Fruit fly (Drosophila melanogaster) whole organism, embryonic: ENCODE measurements around the gene Sry-alpha.

Source experiments
- BEAF-32 ChIP-seq: fragments of 200-800 bp; sonication (Bioruptor generic); optimal IDR thresholded peaks from 3 replicates; lab custom pipeline; 2017; ENCODE audit warnings: missing biosample characterization, missing genetic modification characterization, mild to moderate bottlenecking, moderate library complexity, missing genetic modification reagents
- CG10267 ChIP-seq: fragments of 200-800 bp; sonication (Bioruptor generic); optimal IDR thresholded peaks from 2 replicates; lab custom pipeline; 2018; ENCODE audit warnings: missing biosample characterization, mild to moderate bottlenecking, missing genetic modification characterization, moderate library complexity
- CG10321 ChIP-seq: fragments of 200-800 bp; sonication (Bioruptor generic); IDR thresholded peaks from 2 replicates; pipeline ENCODE4 v1.3.6; 2022; ENCODE audit warnings: missing biosample characterization, missing genetic modification characterization
- CG10565 ChIP-seq: fragments of 200-800 bp; sonication (Bioruptor generic); optimal IDR thresholded peaks from 3 replicates; lab custom pipeline; 2016; ENCODE audit warnings: missing biosample characterization, mild to moderate bottlenecking, missing genetic modification characterization
- CG10959 ChIP-seq: fragments of 200-800 bp; sonication (Bioruptor generic); IDR thresholded peaks from 2 replicates; pipeline ENCODE4 v1.3.6; 2022; ENCODE audit warnings: missing biosample characterization, missing genetic modification characterization
- CG11398 ChIP-seq: fragments of 200-800 bp; sonication (Bioruptor generic); optimal IDR thresholded peaks from 2 replicates; lab custom pipeline; 2016; ENCODE audit warnings: missing biosample characterization, missing genetic modification characterization
- CG11504 ChIP-seq: fragments of 200-800 bp; sonication (Bioruptor generic); optimal IDR thresholded peaks from 3 replicates; lab custom pipeline; 2019; ENCODE audit warnings: missing biosample characterization, mild to moderate bottlenecking, missing genetic modification characterization, moderate library complexity
- CG12155 ChIP-seq: fragments of 200-800 bp; sonication (Bioruptor generic); optimal IDR thresholded peaks from 3 replicates; lab custom pipeline; 2016; ENCODE audit warnings: missing biosample characterization, missing genetic modification characterization
- CG12236 ChIP-seq: fragments of 200-800 bp; sonication (Bioruptor generic); optimal IDR thresholded peaks from 2 replicates; lab custom pipeline; 2016; ENCODE audit warnings: missing biosample characterization, missing genetic modification characterization
- CG13775 ChIP-seq: fragments of 200-800 bp; sonication (Bioruptor generic); optimal IDR thresholded peaks from 3 replicates; lab custom pipeline; 2017; ENCODE audit warnings: missing biosample characterization, mild to moderate bottlenecking, missing genetic modification characterization
- CG14441 ChIP-seq: fragments of 200-800 bp; sonication (Bioruptor generic); IDR thresholded peaks from 2 replicates; pipeline ENCODE4 v1.3.6; 2022; ENCODE audit warnings: missing biosample characterization, missing genetic modification characterization
- CG18599 ChIP-seq: fragments of 200-800 bp; sonication (Bioruptor generic); optimal IDR thresholded peaks from 3 replicates; lab custom pipeline; 2017; ENCODE audit warnings: missing biosample characterization, missing genetic modification characterization, mild to moderate bottlenecking, moderate library complexity, missing genetic modification reagents
- CG18764 ChIP-seq: fragments of 200-800 bp; sonication (Bioruptor generic); optimal IDR thresholded peaks from 3 replicates; lab custom pipeline; 2016; ENCODE audit warnings: missing biosample characterization, missing genetic modification characterization
- CG2678 ChIP-seq: fragments of 200-800 bp; sonication (Bioruptor generic); optimal IDR thresholded peaks from 3 replicates; lab custom pipeline; 2019; ENCODE audit warnings: missing biosample characterization, mild to moderate bottlenecking, missing genetic modification characterization, moderate library complexity
- CG32532 ChIP-seq: fragments of 200-800 bp; sonication (Bioruptor generic); IDR thresholded peaks from 2 replicates; pipeline ENCODE4 v1.3.6; 2022; ENCODE audit warnings: missing biosample characterization, missing genetic modification characterization
- CG34376 ChIP-seq: fragments of 200-800 bp; sonication (Bioruptor generic); optimal IDR thresholded peaks from 2 replicates; lab custom pipeline; 2018; ENCODE audit warnings: missing biosample characterization, mild to moderate bottlenecking, missing genetic modification characterization
- CG5953 ChIP-seq: fragments of 200-800 bp; sonication (Bioruptor generic); IDR thresholded peaks from 2 replicates; pipeline ENCODE4 v1.3.6; 2022; ENCODE audit warnings: missing biosample characterization, missing genetic modification characterization
- CG6791 ChIP-seq: fragments of 200-800 bp; sonication (Bioruptor generic); IDR thresholded peaks from 3 replicates; pipeline ENCODE4 v1.3.6; 2022; ENCODE audit warnings: missing biosample characterization, missing genetic modification characterization; ENCODE audit not compliant: partially characterized antibody
- CG7271 ChIP-seq: fragments of 200-800 bp; sonication (Bioruptor generic); optimal IDR thresholded peaks from 2 replicates; lab custom pipeline; 2018; ENCODE audit warnings: missing biosample characterization, mild to moderate bottlenecking, missing genetic modification characterization, moderate library complexity
- CG7987 ChIP-seq: fragments of 200-800 bp; sonication (Bioruptor generic); optimal IDR thresholded peaks from 2 replicates; lab custom pipeline; 2018; ENCODE audit warnings: missing biosample characterization, mild to moderate bottlenecking, missing genetic modification characterization, moderate library complexity
- CG8359 ChIP-seq: fragments of 200-800 bp; sonication (Bioruptor generic); optimal IDR thresholded peaks from 2 replicates; lab custom pipeline; 2017; ENCODE audit warnings: missing biosample characterization, mild to moderate bottlenecking, missing genetic modification characterization, borderline replicate concordance
- CG8924 ChIP-seq: fragments of 200-800 bp; optimal IDR thresholded peaks from 3 replicates; lab custom pipeline; 2019; ENCODE audit warnings: missing biosample characterization, mild to moderate bottlenecking, missing genetic modification characterization, moderate library complexity
- CG9437 ChIP-seq: fragments of 200-800 bp; sonication (Bioruptor generic); optimal IDR thresholded peaks from 2 replicates; lab custom pipeline; 2018; ENCODE audit warnings: missing biosample characterization, mild to moderate bottlenecking, missing genetic modification characterization
- Dll ChIP-seq: fragments of 200-800 bp; sonication (Bioruptor generic); IDR thresholded peaks from 4 replicates; pipeline ENCODE4 v1.3.6; 2022; ENCODE audit warnings: missing biosample characterization, missing genetic modification characterization; ENCODE audit not compliant: partially characterized antibody
- ERR ChIP-seq: fragments of 200-800 bp; sonication (Bioruptor generic); optimal IDR thresholded peaks from 2 replicates; lab custom pipeline; 2016; ENCODE audit warnings: missing biosample characterization, missing genetic modification characterization
- Elba2 ChIP-seq: fragments of 200-800 bp; sonication (Bioruptor generic); optimal IDR thresholded peaks from 3 replicates; lab custom pipeline; 2016; ENCODE audit warnings: missing biosample characterization, missing genetic modification characterization
- Fer3 ChIP-seq: fragments of 200-800 bp; sonication (Bioruptor generic); optimal IDR thresholded peaks from 2 replicates; lab custom pipeline; 2018; ENCODE audit warnings: missing biosample characterization, mild to moderate bottlenecking, missing genetic modification characterization, moderate library complexity
- HLH4C ChIP-seq: fragments of 200-800 bp; sonication (Bioruptor generic); IDR thresholded peaks from 3 replicates; pipeline ENCODE4 v1.3.6; 2022; ENCODE audit warnings: missing biosample characterization, missing genetic modification characterization; ENCODE audit not compliant: partially characterized antibody
- Hmr ChIP-seq: fragments of 200-800 bp; sonication (Bioruptor generic); optimal IDR thresholded peaks from 3 replicates; lab custom pipeline; 2017; ENCODE audit warnings: mild to moderate bottlenecking, missing biosample characterization, missing genetic modification reagents, missing genetic modification characterization
- Hr51 ChIP-seq, 2 experiments: fragments of 200-800 bp; sonication (Bioruptor generic); optimal IDR thresholded peaks; 2 replicates in 1 of 2; 3 replicates in 1 of 2; lab custom pipeline; 2016 to 2018; ENCODE audit warnings: missing biosample characterization in 2 of 2, missing genetic modification characterization in 2 of 2, mild to moderate bottlenecking in 1 of 2, moderate library complexity in 1 of 2
- Hsf ChIP-seq: fragments of 200-800 bp; sonication (Bioruptor generic); optimal IDR thresholded peaks from 3 replicates; lab custom pipeline; 2016; ENCODE audit warnings: missing biosample characterization, missing genetic modification characterization
- Kr ChIP-seq: fragments of 200-800 bp; sonication (Bioruptor generic); optimal IDR thresholded peaks from 2 replicates; lab custom pipeline; 2017; ENCODE audit warnings: missing biosample characterization, mild to moderate bottlenecking, missing genetic modification characterization
- Taf1 ChIP-seq: fragments of 200-800 bp; sonication (Bioruptor generic); IDR thresholded peaks from 2 replicates; pipeline ENCODE4 v1.3.6; 2022; ENCODE audit warnings: missing biosample characterization, missing genetic modification characterization
- abd-A ChIP-seq: fragments of 200-800 bp; sonication (Bioruptor generic); optimal IDR thresholded peaks from 3 replicates; lab custom pipeline; 2019; ENCODE audit warnings: missing biosample characterization, mild to moderate bottlenecking, missing genetic modification characterization, moderate library complexity
- chn ChIP-seq: fragments of 200-800 bp; sonication (Bioruptor generic); optimal IDR thresholded peaks from 2 replicates; lab custom pipeline; 2016; ENCODE audit warnings: missing biosample characterization, missing genetic modification characterization
- dmrt11E ChIP-seq: fragments of 200-800 bp; sonication (Bioruptor generic); optimal IDR thresholded peaks from 3 replicates; lab custom pipeline; 2018; ENCODE audit warnings: missing biosample characterization, mild to moderate bottlenecking, missing genetic modification characterization, moderate library complexity
- dmrt99B ChIP-seq: fragments of 200-800 bp; sonication (Bioruptor generic); optimal IDR thresholded peaks from 2 replicates; lab custom pipeline; 2018; ENCODE audit warnings: missing biosample characterization, mild to moderate bottlenecking, missing genetic modification characterization, moderate library complexity
- en ChIP-seq: fragments of 200-800 bp; sonication (Bioruptor generic); optimal IDR thresholded peaks from 2 replicates; lab custom pipeline; 2016; ENCODE audit warnings: missing biosample characterization, missing genetic modification characterization
- fd102C ChIP-seq: fragments of 200-800 bp; sonication (Bioruptor generic); optimal IDR thresholded peaks from 2 replicates; lab custom pipeline; 2018; ENCODE audit warnings: missing biosample characterization, mild to moderate bottlenecking, missing genetic modification characterization, moderate library complexity
- hbn ChIP-seq: fragments of 200-800 bp; sonication (Bioruptor generic); IDR thresholded peaks from 2 replicates; pipeline ENCODE4 v1.3.6; 2022; ENCODE audit warnings: missing biosample characterization, missing genetic modification characterization; ENCODE audit not compliant: partially characterized antibody
- kni ChIP-seq: fragments of 200-800 bp; sonication (Bioruptor generic); optimal IDR thresholded peaks from 3 replicates; lab custom pipeline; 2017; ENCODE audit warnings: mild to moderate bottlenecking, missing biosample characterization, missing genetic modification reagents, missing genetic modification characterization
- mam ChIP-seq: fragments of 200-800 bp; sonication (Bioruptor generic); optimal IDR thresholded peaks from 3 replicates; lab custom pipeline; 2016; ENCODE audit warnings: missing biosample characterization, missing genetic modification characterization
- nau ChIP-seq: fragments of 200-800 bp; sonication (Bioruptor generic); optimal IDR thresholded peaks from 3 replicates; lab custom pipeline; 2017; ENCODE audit warnings: missing biosample characterization, mild to moderate bottlenecking, missing genetic modification characterization, missing genetic modification reagents
- p53 ChIP-seq: fragments of 200-800 bp; sonication (Bioruptor generic); optimal IDR thresholded peaks from 2 replicates; lab custom pipeline; 2016; ENCODE audit warnings: missing biosample characterization, missing genetic modification characterization
- sima ChIP-seq: fragments of 200-800 bp; sonication (Bioruptor generic); optimal IDR thresholded peaks from 2 replicates; lab custom pipeline; 2016; ENCODE audit warnings: missing biosample characterization, missing genetic modification characterization
- so ChIP-seq: fragments of 200-800 bp; sonication (Bioruptor generic); IDR thresholded peaks from 3 replicates; pipeline ENCODE4 v1.3.6; 2022; ENCODE audit warnings: missing biosample characterization, missing genetic modification characterization
- sqz ChIP-seq: fragments of 200-800 bp; sonication (Bioruptor generic); optimal IDR thresholded peaks from 3 replicates; lab custom pipeline; 2018; ENCODE audit warnings: missing biosample characterization, mild to moderate bottlenecking, missing genetic modification characterization
- stc ChIP-seq: fragments of 200-800 bp; sonication (Bioruptor generic); IDR thresholded peaks from 2 replicates; pipeline ENCODE4 v1.3.6; 2022; ENCODE audit warnings: missing biosample characterization, missing genetic modification characterization
- sug ChIP-seq: fragments of 200-800 bp; optimal IDR thresholded peaks from 2 replicates; lab custom pipeline; 2019; ENCODE audit warnings: missing biosample characterization, mild to moderate bottlenecking, missing genetic modification characterization, moderate library complexity
- toy ChIP-seq: fragments of 200-800 bp; sonication (Bioruptor generic); IDR thresholded peaks from 2 replicates; pipeline ENCODE4 v1.3.6; 2022; ENCODE audit warnings: missing biosample characterization, missing genetic modification characterization
- zfh1 ChIP-seq: fragments of 200-800 bp; sonication (Bioruptor generic); IDR thresholded peaks from 3 replicates; pipeline ENCODE4 v1.3.6; 2022; ENCODE audit warnings: missing biosample characterization, missing genetic modification characterization

The Sry-alpha gene

DNA sequence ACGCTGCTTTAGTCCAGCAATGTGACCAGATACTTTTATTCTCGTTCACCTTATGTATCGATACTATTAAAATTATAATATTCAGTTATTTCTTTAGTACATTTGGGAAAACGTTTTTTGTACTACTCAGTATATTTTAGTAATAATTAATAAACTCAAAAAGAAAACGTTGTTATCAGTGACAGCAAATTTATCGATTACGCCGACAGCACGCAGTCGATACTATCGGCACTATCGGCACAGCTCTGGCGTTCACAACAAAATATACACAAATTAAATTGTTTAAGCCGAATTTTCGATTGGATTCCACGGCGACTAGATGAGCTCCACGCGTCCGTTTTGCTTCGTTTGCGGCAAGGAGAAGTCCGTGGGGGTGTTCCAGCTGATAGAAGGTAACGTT lies at the start of gene Sry-alpha, which contains the start of the genes janA and Sry-beta (continued):
- TF ChIP-seq Hr51 (GFP tag; optimal IDR thresholded peaks at IDR 0.05; lab: Kevin White, UChicago), result no peak
- no peak for TF ChIP-seq sqz (GFP tag; lab: Kevin White, UChicago)
- TF ChIP-seq p53 (GFP tag; lab: Kevin White, UChicago), result no peak
- TF ChIP-seq Taf1, result no peak
- TF ChIP-seq sima (GFP tag; lab: Kevin White, UChicago), result no peak
- TF ChIP-seq Kr (GFP tag; lab: Kevin White, UChicago), result no peak
- no peak for TF ChIP-seq stc (GFP tag; lab: Robert Waterston, UW)
- TF ChIP-seq fd102C, result no peak
- TF ChIP-seq BEAF-32, result peak; percentile 99
- TF ChIP-seq CG18764 (GFP tag; lab: Kevin White, UChicago), result no peak
- TF ChIP-seq CG18599 (GFP tag; lab: Kevin White, UChicago), result no peak
- no peak for TF ChIP-seq CG34376
- no peak for TF ChIP-seq mam (GFP tag; lab: Kevin White, UChicago)
- no peak for TF ChIP-seq CG11504 (tag; lab: Kevin White, UChicago)
- no peak for TF ChIP-seq ERR
- TF ChIP-seq CG12236 (GFP tag; lab: Kevin White, UChicago), result no peak
- TF ChIP-seq kni (GFP tag; lab: Kevin White, UChicago), result no peak
- TF ChIP-seq CG8359, result no peak
- TF ChIP-seq CG13775 (GFP tag; lab: Kevin White, UChicago), result peak; percentile 30
- no peak for TF ChIP-seq chn (GFP tag; lab: Kevin White, UChicago)
- TF ChIP-seq Elba2 (GFP tag; lab: Kevin White, UChicago), result no peak
- no peak for TF ChIP-seq dmrt99B (tag; lab: Kevin White, UChicago)
- no peak for TF ChIP-seq toy
- TF ChIP-seq dmrt11E (tag; lab: Kevin White, UChicago), result no peak
- no peak; the same call in 1 of the 2 replicates for TF ChIP-seq CG32532 (GFP tag; lab: Robert Waterston, UW)
- TF ChIP-seq abd-A (tag; lab: Kevin White, UChicago), result no peak
- peak; percentile 62 for TF ChIP-seq CG10267
- no peak for TF ChIP-seq CG2678
- peak; percentile 99 for TF ChIP-seq HLH4C (GFP tag; lab: Robert Waterston, UW)
- TF ChIP-seq CG6791, result peak; percentile 99
- TF ChIP-seq CG10321 (GFP tag; lab: Robert Waterston, UW), result no peak
- TF ChIP-seq nau (GFP tag; lab: Kevin White, UChicago), result no peak
- TF ChIP-seq Fer3, result no peak
- TF ChIP-seq so, result no peak
- TF ChIP-seq CG12155 (GFP tag; lab: Kevin White, UChicago), result no peak
- no peak for TF ChIP-seq CG10959 (GFP tag; lab: Robert Waterston, UW)
- TF ChIP-seq CG14441 (GFP tag; lab: Robert Waterston, UW), result no peak
- TF ChIP-seq CG5953, result no peak
- no peak for TF ChIP-seq en (GFP tag; lab: Kevin White, UChicago)
- peak; percentile 99 for TF ChIP-seq hbn (GFP tag; lab: Robert Waterston, UW)
- no peak for TF ChIP-seq sug (tag; lab: Kevin White, UChicago)
- no peak for TF ChIP-seq CG10565
- TF ChIP-seq CG7271, result no peak
- TF ChIP-seq zfh1, result no peak
- peak; percentile 64 for TF ChIP-seq CG8924 (tag; lab: Kevin White, UChicago)
- TF ChIP-seq Dll (GFP tag; lab: Robert Waterston, UW), result peak; percentile 100
- no peak for TF ChIP-seq CG11398 (GFP tag; lab: Kevin White, UChicago)
- TF ChIP-seq Hmr (GFP tag; lab: Kevin White, UChicago), result no peak
- peak; percentile 22 for TF ChIP-seq Hsf
- TF ChIP-seq CG9437 (GFP tag; lab: Kevin White, UChicago), result no peak
- TF ChIP-seq CG7987 (GFP tag; lab: Kevin White, UChicago), result no peak
